Worm (Caenorhabditis elegans) whole organism, L2 larva: ENCODE results near the gene T09A5.4.

Experiments used
- C34F6.9 ChIP-seq: fragments of 150-350 bp; optimal IDR thresholded peaks from 2 replicates; lab custom pipeline; 2014; ENCODE audit warnings: missing biosample characterization, missing genetic modification characterization
- alr-1 ChIP-seq: fragments of 150-350 bp; optimal IDR thresholded peaks from 2 replicates; lab custom pipeline; 2014; ENCODE audit warnings: missing biosample characterization, missing genetic modification characterization
- ama-1 ChIP-seq: fragments of 150-350 bp; optimal IDR thresholded peaks from 2 replicates; lab custom pipeline; 2018; ENCODE audit warnings: inconsistent platforms
- gmeb-1 ChIP-seq: fragments of 150-350 bp; optimal IDR thresholded peaks from 2 replicates; lab custom pipeline; 2014; ENCODE audit warnings: missing biosample characterization, missing genetic modification characterization
- lin-39 ChIP-seq: fragments of 150-350 bp; optimal IDR thresholded peaks from 2 replicates; lab custom pipeline; 2014; ENCODE audit warnings: missing biosample characterization, missing genetic modification reagents, missing genetic modification characterization
- mab-5 ChIP-seq: fragments of 150-350 bp; optimal IDR thresholded peaks from 2 replicates; lab custom pipeline; 2014; ENCODE audit warnings: missing biosample characterization, missing genetic modification characterization
- mdl-1 ChIP-seq, 2 experiments: fragments of 150-350 bp in 1 of 2; sonication (generic microtip) in 1 of 2; optimal IDR thresholded peaks; 2 replicates each; lab custom pipeline; 2017; ENCODE audit warnings: missing biosample characterization in 2 of 2, missing genetic modification characterization in 2 of 2
- nhr-23 ChIP-seq: fragments of 150-350 bp; optimal IDR thresholded peaks from 2 replicates; lab custom pipeline; 2014; ENCODE audit warnings: missing biosample characterization, missing genetic modification reagents, missing genetic modification characterization
- nhr-237 ChIP-seq: fragments of 150-350 bp; optimal IDR thresholded peaks from 2 replicates; lab custom pipeline; 2014; ENCODE audit warnings: missing biosample characterization, missing genetic modification characterization
- nhr-77 ChIP-seq: fragments of 150-350 bp; optimal IDR thresholded peaks from 2 replicates; lab custom pipeline; 2014; ENCODE audit warnings: missing biosample characterization, missing genetic modification characterization
- skn-1 ChIP-seq: sonication (generic microtip); optimal IDR thresholded peaks from 2 replicates; lab custom pipeline; 2017; ENCODE audit warnings: missing biosample characterization, missing genetic modification characterization

DNA sequence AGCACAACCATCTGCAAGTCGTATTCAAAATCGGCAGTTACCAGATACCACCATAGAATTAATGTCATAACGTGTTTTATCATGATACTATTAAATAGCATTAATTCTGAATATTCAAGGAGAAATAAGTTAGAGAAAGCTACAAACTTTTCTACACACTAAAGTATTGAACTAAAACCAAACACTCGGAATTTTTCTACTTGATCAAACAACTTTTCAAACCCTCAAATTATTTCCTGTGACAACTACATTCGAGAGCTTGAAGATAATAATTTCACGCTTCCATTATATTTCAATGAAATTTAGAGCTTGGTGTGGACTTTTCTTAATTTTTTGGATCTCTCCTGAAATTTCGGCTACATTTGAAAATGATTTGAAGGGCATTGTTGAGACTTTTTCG lies 23.5 kb upstream of the T09A5.4 start, which contains the start of gene irld-47:
- TF ChIP-seq C34F6.9, result no peak
- TF ChIP-seq mab-5 (tag; lab: Kevin White, UChicago), result no peak
- no peak for TF ChIP-seq nhr-237 (tag; lab: Kevin White, UChicago)
- no peak for TF ChIP-seq nhr-23 (tag; lab: Kevin White, UChicago)
- no peak for TF ChIP-seq nhr-77 (tag; lab: Kevin White, UChicago)
- TF ChIP-seq gmeb-1 (tag; lab: Kevin White, UChicago), result no peak
- no peak for TF ChIP-seq alr-1 (tag; lab: Kevin White, UChicago)
- no peak for TF ChIP-seq skn-1 (tag; lab: Kevin White, UChicago)
- no peak for TF ChIP-seq ama-1 (lab: Kevin White, UChicago)
- TF ChIP-seq mdl-1 (tag; optimal IDR thresholded peaks at IDR 0.05; lab: Kevin White, UChicago), result no peak
- TF ChIP-seq lin-39 (tag; lab: Kevin White, UChicago), result no peak
